Fruit fly (Drosophila melanogaster) whole organism, embryonic: Measurements from ENCODE around the gene Galphai.

ENCODE experiments used
- Abd-B ChIP-seq: fragments of 200-800 bp; sonication (Bioruptor generic); optimal IDR thresholded peaks from 2 replicates; lab custom pipeline; 2018; ENCODE audit warnings: missing biosample characterization, mild to moderate bottlenecking, missing genetic modification characterization, moderate library complexity
- Antp ChIP-seq: fragments of 200-800 bp; sonication (Bioruptor generic); optimal IDR thresholded peaks from 3 replicates; lab custom pipeline; 2016; ENCODE audit warnings: missing biosample characterization, missing genetic modification characterization
- Bteb2 ChIP-seq: fragments of 200-800 bp; sonication (Bioruptor generic); optimal IDR thresholded peaks from 2 replicates; lab custom pipeline; 2016; ENCODE audit warnings: missing biosample characterization, missing genetic modification characterization
- CG11247 ChIP-seq: fragments of 200-800 bp; sonication (Bioruptor generic); IDR thresholded peaks from 2 replicates; pipeline ENCODE4 v1.3.6; 2022; ENCODE audit warnings: missing biosample characterization, missing genetic modification characterization
- CG12071 ChIP-seq: fragments of 200-800 bp; sonication (Bioruptor generic); optimal IDR thresholded peaks from 3 replicates; lab custom pipeline; 2018; ENCODE audit warnings: missing biosample characterization, mild to moderate bottlenecking, missing genetic modification characterization
- CG12942 ChIP-seq: fragments of 200-800 bp; sonication (Bioruptor generic); optimal IDR thresholded peaks from 3 replicates; lab custom pipeline; 2016; ENCODE audit warnings: missing biosample characterization, missing genetic modification characterization
- CG13123 ChIP-seq: fragments of 200-800 bp; sonication (Bioruptor generic); optimal IDR thresholded peaks from 2 replicates; lab custom pipeline; 2016; ENCODE audit warnings: missing biosample characterization, missing genetic modification characterization
- CG13296 ChIP-seq: fragments of 200-800 bp; sonication (Bioruptor generic); optimal IDR thresholded peaks from 3 replicates; lab custom pipeline; 2018; ENCODE audit warnings: missing biosample characterization, mild to moderate bottlenecking, missing genetic modification characterization
- CG13775 ChIP-seq: fragments of 200-800 bp; sonication (Bioruptor generic); optimal IDR thresholded peaks from 3 replicates; lab custom pipeline; 2017; ENCODE audit warnings: missing biosample characterization, mild to moderate bottlenecking, missing genetic modification characterization
- CG15073 ChIP-seq: fragments of 200-800 bp; sonication (Bioruptor generic); optimal IDR thresholded peaks from 2 replicates; lab custom pipeline; 2016; ENCODE audit warnings: missing biosample characterization, missing genetic modification characterization
- CG15696 ChIP-seq: fragments of 200-800 bp; sonication (Bioruptor generic); optimal IDR thresholded peaks from 2 replicates; lab custom pipeline; 2019; ENCODE audit warnings: missing biosample characterization, mild to moderate bottlenecking, missing genetic modification characterization, moderate library complexity
- CG17612 ChIP-seq: fragments of 200-800 bp; sonication (Bioruptor generic); IDR thresholded peaks from 2 replicates; pipeline ENCODE4 v1.3.6; 2022; ENCODE audit warnings: missing biosample characterization, missing genetic modification characterization
- CG17912 ChIP-seq: fragments of 200-800 bp; sonication (Bioruptor generic); optimal IDR thresholded peaks from 2 replicates; lab custom pipeline; 2018; ENCODE audit warnings: missing biosample characterization, mild to moderate bottlenecking, missing genetic modification characterization
- CG2129 ChIP-seq: fragments of 200-800 bp; sonication (Bioruptor generic); IDR thresholded peaks from 2 replicates; pipeline ENCODE4 v1.3.6; 2022; ENCODE audit warnings: missing biosample characterization, missing genetic modification characterization; ENCODE audit not compliant: partially characterized antibody
- CG34224 ChIP-seq: fragments of 200-800 bp; sonication (Bioruptor generic); IDR thresholded peaks from 3 replicates; pipeline ENCODE4 v1.3.6; 2022; ENCODE audit warnings: missing biosample characterization, missing genetic modification characterization; ENCODE audit not compliant: partially characterized antibody
- CG3995 ChIP-seq: fragments of 200-800 bp; sonication (Bioruptor generic); optimal IDR thresholded peaks from 3 replicates; lab custom pipeline; 2016; ENCODE audit warnings: missing biosample characterization, missing genetic modification characterization
- CG5953 ChIP-seq: fragments of 200-800 bp; sonication (Bioruptor generic); IDR thresholded peaks from 2 replicates; pipeline ENCODE4 v1.3.6; 2022; ENCODE audit warnings: missing biosample characterization, missing genetic modification characterization
- CG7357 ChIP-seq: fragments of 200-800 bp; sonication (Bioruptor generic); IDR thresholded peaks from 3 replicates; pipeline ENCODE4 v1.3.6; 2022; ENCODE audit warnings: missing biosample characterization, missing genetic modification characterization
- CG7745 ChIP-seq: fragments of 200-800 bp; sonication (Bioruptor generic); optimal IDR thresholded peaks from 2 replicates; lab custom pipeline; 2018; ENCODE audit warnings: missing biosample characterization, mild to moderate bottlenecking, missing genetic modification characterization, moderate library complexity
- CG7963 ChIP-seq: fragments of 200-800 bp; sonication (Bioruptor generic); IDR thresholded peaks from 3 replicates; pipeline ENCODE4 v1.3.6; 2022; ENCODE audit warnings: missing biosample characterization, missing genetic modification characterization; ENCODE audit not compliant: partially characterized antibody
- CG8089 ChIP-seq: fragments of 200-800 bp; sonication (Bioruptor generic); optimal IDR thresholded peaks from 3 replicates; lab custom pipeline; 2016; ENCODE audit warnings: missing biosample characterization, missing genetic modification characterization
- CrebB ChIP-seq: fragments of 200-800 bp; sonication (Bioruptor generic); optimal IDR thresholded peaks from 3 replicates; lab custom pipeline; 2018; ENCODE audit warnings: missing biosample characterization, mild to moderate bottlenecking, missing genetic modification characterization
- Doc2 ChIP-seq: fragments of 200-800 bp; sonication (Bioruptor generic); IDR thresholded peaks from 2 replicates; pipeline ENCODE4 v1.3.6; 2022; ENCODE audit warnings: missing biosample characterization, missing genetic modification characterization
- Drgx ChIP-seq: fragments of 200-800 bp; sonication (Bioruptor generic); IDR thresholded peaks from 2 replicates; pipeline ENCODE4 v1.3.6; 2022; ENCODE audit warnings: missing biosample characterization, missing genetic modification characterization
- ERR ChIP-seq: fragments of 200-800 bp; sonication (Bioruptor generic); optimal IDR thresholded peaks from 2 replicates; lab custom pipeline; 2016; ENCODE audit warnings: missing biosample characterization, missing genetic modification characterization
- HLH3B ChIP-seq: fragments of 200-800 bp; sonication (Bioruptor generic); IDR thresholded peaks from 2 replicates; pipeline ENCODE4 v1.3.6; 2022; ENCODE audit warnings: missing biosample characterization, missing genetic modification characterization
- HLH4C ChIP-seq: fragments of 200-800 bp; sonication (Bioruptor generic); IDR thresholded peaks from 3 replicates; pipeline ENCODE4 v1.3.6; 2022; ENCODE audit warnings: missing biosample characterization, missing genetic modification characterization; ENCODE audit not compliant: partially characterized antibody
- Lim3 ChIP-seq: fragments of 200-800 bp; sonication (Bioruptor generic); IDR thresholded peaks from 2 replicates; pipeline ENCODE4 v1.3.6; 2022; ENCODE audit warnings: missing biosample characterization, missing genetic modification characterization
- Mes4 ChIP-seq: fragments of 200-800 bp; sonication (Bioruptor generic); optimal IDR thresholded peaks from 2 replicates; lab custom pipeline; 2016; ENCODE audit warnings: missing biosample characterization, missing genetic modification characterization
- Opbp ChIP-seq: fragments of 200-800 bp; sonication (Bioruptor generic); IDR thresholded peaks from 3 replicates; pipeline ENCODE4 v1.3.6; 2022; ENCODE audit warnings: missing biosample characterization, missing genetic modification characterization; ENCODE audit not compliant: partially characterized antibody
- Ptx1 ChIP-seq: fragments of 200-800 bp; sonication (Bioruptor generic); IDR thresholded peaks from 2 replicates; pipeline ENCODE4 v1.3.6; 2022; ENCODE audit warnings: missing biosample characterization, missing genetic modification characterization
- Ravus ChIP-seq: fragments of 200-800 bp; sonication (Bioruptor generic); IDR thresholded peaks from 2 replicates; pipeline ENCODE4 v1.3.6; 2022; ENCODE audit warnings: missing biosample characterization, missing genetic modification characterization
- Sry-β ChIP-seq: fragments of 200-800 bp; sonication (Bioruptor generic); optimal IDR thresholded peaks from 2 replicates; lab custom pipeline; 2018; ENCODE audit warnings: missing biosample characterization, mild to moderate bottlenecking, missing genetic modification characterization, moderate library complexity
- TFAM ChIP-seq: fragments of 200-800 bp; sonication (Bioruptor generic); optimal IDR thresholded peaks from 2 replicates; lab custom pipeline; 2017; ENCODE audit warnings: missing biosample characterization, missing genetic modification characterization, inconsistent platforms
- Vsx1 ChIP-seq: fragments of 200-800 bp; sonication (Bioruptor generic); optimal IDR thresholded peaks from 2 replicates; lab custom pipeline; 2017; ENCODE audit warnings: missing biosample characterization, mild to moderate bottlenecking, missing genetic modification characterization, missing genetic modification reagents
- YL-1 ChIP-seq: fragments of 200-800 bp; sonication (Bioruptor generic); optimal IDR thresholded peaks from 3 replicates; lab custom pipeline; 2017; ENCODE audit warnings: missing biosample characterization, mild to moderate bottlenecking, missing genetic modification characterization
- croc ChIP-seq: fragments of 200-800 bp; sonication (Bioruptor generic); conservative IDR thresholded peaks from 3 replicates; pipeline ENCODE4 v1.3.6; 2022; ENCODE audit warnings: missing biosample characterization, missing genetic modification characterization
- danr ChIP-seq: fragments of 200-800 bp; sonication (Bioruptor generic); IDR thresholded peaks from 2 replicates; pipeline ENCODE4 v1.3.6; 2022; ENCODE audit warnings: missing biosample characterization, missing genetic modification characterization
- ind ChIP-seq: fragments of 200-800 bp; sonication (Bioruptor generic); optimal IDR thresholded peaks from 3 replicates; lab custom pipeline; 2016; ENCODE audit warnings: missing biosample characterization, missing genetic modification characterization
- jing ChIP-seq: fragments of 200-800 bp; sonication (Bioruptor generic); optimal IDR thresholded peaks from 2 replicates; lab custom pipeline; 2018; ENCODE audit warnings: missing biosample characterization, mild to moderate bottlenecking, missing genetic modification characterization
- p53 ChIP-seq: fragments of 200-800 bp; sonication (Bioruptor generic); optimal IDR thresholded peaks from 2 replicates; lab custom pipeline; 2016; ENCODE audit warnings: missing biosample characterization, missing genetic modification characterization
- prd ChIP-seq, 3 experiments: fragments of >200 bp in 2 of 3; fragments of 200-800 bp in 1 of 3; sonication (Bioruptor generic) in 1 of 3; optimal IDR thresholded peaks in 2 of 3; IDR thresholded peaks in 1 of 3; 2 replicates in 2 of 3; 3 replicates in 1 of 3; pipeline versions ENCODE4 v1.3.6 to Lab custom; 2017 to 2022; ENCODE audit warnings: missing biosample characterization in 1 of 3, missing genetic modification characterization in 1 of 3
- run ChIP-seq: fragments of 200-800 bp; sonication (Bioruptor generic); optimal IDR thresholded peaks from 3 replicates; lab custom pipeline; 2018; ENCODE audit warnings: missing biosample characterization, mild to moderate bottlenecking, missing genetic modification characterization
- scrt ChIP-seq: fragments of 200-800 bp; sonication (Bioruptor generic); optimal IDR thresholded peaks from 2 replicates; lab custom pipeline; 2018; ENCODE audit warnings: missing biosample characterization, mild to moderate bottlenecking, missing genetic modification characterization, moderate library complexity
- sisA ChIP-seq: fragments of 200-800 bp; sonication (Bioruptor generic); IDR thresholded peaks from 2 replicates; pipeline ENCODE4 v1.3.6; 2022; ENCODE audit warnings: missing biosample characterization, missing genetic modification characterization
- slou ChIP-seq: fragments of 200-800 bp; sonication (Bioruptor generic); optimal IDR thresholded peaks from 3 replicates; lab custom pipeline; 2016; ENCODE audit warnings: missing biosample characterization, missing genetic modification characterization
- trh ChIP-seq: fragments of 200-800 bp; sonication (Bioruptor generic); optimal IDR thresholded peaks from 2 replicates; lab custom pipeline; 2016; ENCODE audit warnings: missing biosample characterization, missing genetic modification characterization
- vfl ChIP-seq: fragments of 200-800 bp; sonication (Bioruptor generic); optimal IDR thresholded peaks from 2 replicates; lab custom pipeline; 2016; ENCODE audit warnings: missing biosample characterization, missing genetic modification characterization
- wdn ChIP-seq: fragments of 200-800 bp; sonication (Bioruptor generic); IDR thresholded peaks from 2 replicates; pipeline ENCODE4 v1.3.6; 2022; ENCODE audit warnings: missing biosample characterization, missing genetic modification characterization

Gene Galphai

DNA sequence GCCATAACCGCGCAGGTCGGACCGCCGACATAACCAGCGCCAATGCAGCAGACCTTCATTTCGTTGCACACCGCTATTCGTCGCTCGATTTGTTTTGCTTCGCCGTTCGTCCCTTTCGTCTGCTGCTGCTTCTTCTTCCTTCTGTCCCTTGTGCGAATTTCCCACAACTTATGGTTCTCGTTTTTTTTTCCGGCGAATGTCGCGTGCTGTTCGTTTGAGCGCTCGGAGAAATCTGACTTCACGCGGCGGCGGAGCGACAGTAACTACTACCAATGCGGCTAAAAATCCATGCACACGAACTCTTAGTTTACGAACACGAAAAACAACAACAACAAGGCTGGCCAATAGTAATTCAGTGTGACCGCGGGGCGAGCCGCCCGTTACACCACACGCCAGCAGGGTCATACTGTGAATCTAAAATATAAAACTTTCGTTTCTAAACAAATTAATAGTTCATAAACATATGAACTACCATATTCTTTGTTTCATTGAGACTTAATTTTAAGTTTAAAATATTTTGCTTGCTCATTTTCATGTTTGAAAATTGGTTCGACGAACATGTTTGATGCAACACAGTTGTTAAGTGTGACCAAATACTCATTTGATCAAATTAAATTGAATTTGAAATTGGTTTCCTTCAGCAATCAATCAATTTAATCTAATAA is 15.2 kb downstream of the Galphai start, which contains the start of gene sgl (continued):
- no peak for TF ChIP-seq Vsx1 (GFP tag; lab: Kevin White, UChicago)
- TF ChIP-seq danr, result no peak
- peak; percentile 1 for TF ChIP-seq ERR (GFP tag; lab: Kevin White, UChicago)
- TF ChIP-seq HLH3B (GFP tag; lab: Robert Waterston, UW), result 0 out of 2 replicates have a peak, but pooled peaks have one; percentile 20
- peak; percentile 76 for TF ChIP-seq Opbp
- no peak for TF ChIP-seq Abd-B
- TF ChIP-seq Mes4 (GFP tag; lab: Kevin White, UChicago), result no peak
- no peak for TF ChIP-seq croc (GFP tag; lab: Robert Waterston, UW)
- no peak for TF ChIP-seq CG12942 (GFP tag; lab: Kevin White, UChicago)
- no peak for TF ChIP-seq run (tag; lab: Kevin White, UChicago)
- no peak for TF ChIP-seq sisA
- peak; percentile 72 for TF ChIP-seq Drgx (GFP tag; lab: Robert Waterston, UW)
- TF ChIP-seq CG13296 (GFP tag; lab: Kevin White, UChicago), result no peak
- peak; percentile 53 for TF ChIP-seq scrt (GFP tag; lab: Kevin White, UChicago)
- TF ChIP-seq CG15073 (GFP tag; lab: Kevin White, UChicago), result no peak
- TF ChIP-seq Ravus, result no peak
- TF ChIP-seq CG12071 (GFP tag; lab: Kevin White, UChicago), result peak; percentile 3
- TF ChIP-seq wdn (GFP tag; lab: Robert Waterston, UW), result no peak
- TF ChIP-seq CG8089 (GFP tag; lab: Kevin White, UChicago), result peak; percentile 48
- TF ChIP-seq CG7745 (tag; lab: Kevin White, UChicago), result no peak
- no peak for TF ChIP-seq Bteb2 (GFP tag; lab: Kevin White, UChicago)
- TF ChIP-seq trh (GFP tag; lab: Kevin White, UChicago), result no peak
- 0 out of 3 replicates have a peak, but pooled peaks have one; percentile 27 for TF ChIP-seq CG7963
- TF ChIP-seq Sry-β (GFP tag; lab: Kevin White, UChicago), result peak; percentile 50
- TF ChIP-seq CG2129, result no peak; the same call in 1 of the 2 replicates
- TF ChIP-seq vfl (GFP tag; lab: Kevin White, UChicago), result no peak
- TF ChIP-seq CG15696 (tag; lab: Kevin White, UChicago), result peak; percentile 7
- 0 out of 2 replicates have a peak, but pooled peaks have one; percentile 37 for TF ChIP-seq CG5953 (GFP tag; lab: Robert Waterston, UW)
- TF ChIP-seq CG17612 (GFP tag; lab: Robert Waterston, UW), result no peak
- peak; percentile 35 for TF ChIP-seq Antp (GFP tag; lab: Kevin White, UChicago)
- TF ChIP-seq CG7357 (GFP tag; lab: Robert Waterston, UW), result no peak
- peak; percentile 72 for TF ChIP-seq jing (GFP tag; lab: Kevin White, UChicago)
- TF ChIP-seq ind (GFP tag; lab: Kevin White, UChicago), result no peak
- TF ChIP-seq CG3995 (GFP tag; lab: Kevin White, UChicago), result no peak
- TF ChIP-seq Ptx1 (GFP tag; lab: Robert Waterston, UW), result no peak
- TF ChIP-seq YL-1, result peak; percentile 43
- no peak for TF ChIP-seq prd (optimal IDR thresholded peaks at IDR 0.05; lab: Kevin White, UChicago)
- TF ChIP-seq prd (GFP tag; IDR thresholded peaks at IDR 0.05; lab: Robert Waterston, UW), result no peak
- no peak for TF ChIP-seq TFAM (GFP tag; lab: Kevin White, UChicago)
- TF ChIP-seq CrebB (tag; lab: Kevin White, UChicago), result peak; percentile 22
- peak; percentile 36; the same call in 1 of the 2 replicates for TF ChIP-seq CG11247 (GFP tag; lab: Robert Waterston, UW)
- TF ChIP-seq CG17912 (GFP tag; lab: Kevin White, UChicago), result peak; percentile 61
- no peak for TF ChIP-seq p53 (GFP tag; lab: Kevin White, UChicago)
- no peak for TF ChIP-seq slou (GFP tag; lab: Kevin White, UChicago)
- peak; percentile 49; the same call in 1 of the 3 replicates for TF ChIP-seq HLH4C
- no peak for TF ChIP-seq CG13123 (GFP tag; lab: Kevin White, UChicago)
- TF ChIP-seq CG34224 (GFP tag; lab: Robert Waterston, UW), result peak; percentile 72; the same call in 2 of the 3 replicates
- peak; percentile 0 for TF ChIP-seq CG13775 (GFP tag; lab: Kevin White, UChicago)
- no peak for TF ChIP-seq Lim3 (GFP tag; lab: Robert Waterston, UW)
- no peak for TF ChIP-seq Doc2 (GFP tag; lab: Robert Waterston, UW)
